Worm (Caenorhabditis elegans): ENCODE data around the gene F09B12.3.

ce11 chrX:15128184-15128583 is 30.4 kb upstream of the F09B12.3 start:
- no peak for TF ChIP-seq ztf-23 (GFP tag; IDR thresholded peaks at IDR 0.05)
- TF ChIP-seq cog-1 (tag; optimal IDR thresholded peaks at IDR 0.05): no peak
- TF ChIP-seq ztf-29 (GFP tag; IDR thresholded peaks at IDR 0.05): no peak
- no peak for TF ChIP-seq flt-1 (GFP tag; IDR thresholded peaks at IDR 0.05)
- no peak for TF ChIP-seq tab-1 (GFP tag; IDR thresholded peaks at IDR 0.05)
- no peak for TF ChIP-seq ref-1 (GFP tag; conservative IDR thresholded peaks at IDR 0.05)
- no peak for TF ChIP-seq med-1 (GFP tag; optimal IDR thresholded peaks at IDR 0.05; ENCODE audit: insufficient read depth)
- TF ChIP-seq T22C8.4 (GFP tag; IDR thresholded peaks at IDR 0.05): no peak

Data from whole organism, midembryonic.